Worm (Caenorhabditis elegans) whole organism, L4/young adult: ENCODE results near the gene srw-21.

Source experiments
- W03F9.2 ChIP-seq: fragments of 150-350 bp; optimal IDR thresholded peaks from 2 replicates; lab custom pipeline; 2014; ENCODE audit warnings: missing biosample characterization, missing genetic modification characterization
- dao-5 ChIP-seq: sonication (generic microtip); optimal IDR thresholded peaks from 2 replicates; lab custom pipeline; 2016; ENCODE audit warnings: missing genotype, missing genetic modification characterization, moderate library complexity, missing compliant biosample characterization
- him-1 ChIP-seq: sonication (generic microtip); optimal IDR thresholded peaks from 2 replicates; lab custom pipeline; 2016; ENCODE audit warnings: missing genotype, missing genetic modification reagents, missing genetic modification characterization, missing compliant biosample characterization

DNA sequence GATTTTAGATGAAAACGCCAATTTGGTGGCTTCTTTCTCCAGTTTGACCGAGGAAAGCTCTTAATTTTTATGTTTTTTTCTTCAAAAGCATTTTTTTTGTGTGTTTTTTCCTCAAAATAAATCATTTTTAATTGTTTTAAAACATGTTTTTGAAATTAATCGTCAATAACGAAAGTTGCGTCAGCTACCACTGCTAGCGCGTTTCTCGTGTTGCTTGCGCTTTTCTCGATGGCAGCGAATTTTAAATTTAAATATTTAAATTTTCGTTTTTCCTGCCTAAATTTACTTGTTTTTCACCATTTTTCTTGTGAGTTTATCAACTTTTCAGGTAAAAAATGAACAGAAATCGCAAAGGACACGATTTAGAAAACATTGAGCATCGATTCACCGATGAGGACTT, 50.1 kb downstream of the srw-21 start, which contains the start of gene prde-1:
- TF ChIP-seq W03F9.2 (tag; lab: Kevin White, UChicago), result no peak
- TF ChIP-seq him-1 (tag; lab: Kevin White, UChicago), result no peak
- TF ChIP-seq dao-5 (tag; lab: Kevin White, UChicago), result no peak
